Worm (Caenorhabditis elegans): ENCODE measurements around the gene unc-25.

Gene unc-25

ce11 chrIII:12977559-12977958 is 35.1 kb downstream of the unc-25 start, which contains the start of gene ZK1010.2 (continued):
- TF ChIP-seq unc-62 (GFP tag; optimal IDR thresholded peaks at IDR 0.05): no peak
- TF ChIP-seq hlh-12 (tag; optimal IDR thresholded peaks at IDR 0.05): no peak
- TF ChIP-seq ekl-4 (GFP tag; IDR thresholded peaks at IDR 0.05): peak; percentile 74
- TF ChIP-seq hsf-1 (GFP tag; IDR thresholded peaks at IDR 0.05): peak; percentile 71
- peak; percentile 71 for TF ChIP-seq mcd-1 (GFP tag; IDR thresholded peaks at IDR 0.05)
- peak; percentile 40 for TF ChIP-seq hrde-1 (tag; optimal IDR thresholded peaks at IDR 0.05; ENCODE audit: borderline replicate concordance)
- peak; percentile 45; the same call in 1 of the 2 replicates for TF ChIP-seq Y95B8A.8 (GFP tag; IDR thresholded peaks at IDR 0.05)
- TF ChIP-seq B0035.1 (tag; optimal IDR thresholded peaks at IDR 0.05): no peak
- no peak for TF ChIP-seq ama-1 (optimal IDR thresholded peaks at IDR 0.05)
- TF ChIP-seq ama-1 (GFP tag; optimal IDR thresholded peaks at IDR 0.05): no peak
- TF ChIP-seq madf-10 (tag; optimal IDR thresholded peaks at IDR 0.05): no peak
- TF ChIP-seq ztf-25 (GFP tag; IDR thresholded peaks at IDR 0.05): no peak
- TF ChIP-seq atf-7 (tag; optimal IDR thresholded peaks at IDR 0.05): no peak
- no peak for TF ChIP-seq dpff-1 (tag; optimal IDR thresholded peaks at IDR 0.05)
- TF ChIP-seq B0261.1 (tag; optimal IDR thresholded peaks at IDR 0.05): no peak
- peak; percentile 29; the same call in 1 of the 2 replicates for TF ChIP-seq hmg-1.2 (GFP tag; IDR thresholded peaks at IDR 0.05)
- no peak for TF ChIP-seq attf-5 (GFP tag; optimal IDR thresholded peaks at IDR 0.05)
- no peak for TF ChIP-seq cebp-1 (GFP tag; IDR thresholded peaks at IDR 0.05)
- TF ChIP-seq cebp-1 (tag; optimal IDR thresholded peaks at IDR 0.05): peak; percentile 5
- TF ChIP-seq nfya-2 (GFP tag; IDR thresholded peaks at IDR 0.05): no peak
- TF ChIP-seq hlh-26 (GFP tag; conservative IDR thresholded peaks at IDR 0.05): no peak
- no peak for TF ChIP-seq tbx-9 (tag; optimal IDR thresholded peaks at IDR 0.05; ENCODE audit: borderline replicate concordance)
- no peak for TF ChIP-seq repo-1 (tag; optimal IDR thresholded peaks at IDR 0.05)
- TF ChIP-seq hmg-20 (GFP tag; IDR thresholded peaks at IDR 0.05): no peak
- no peak for TF ChIP-seq K11D2.4 (GFP tag; IDR thresholded peaks at IDR 0.05)
- peak; percentile 24 for TF ChIP-seq tlf-1 (GFP tag; optimal IDR thresholded peaks at IDR 0.05)
- no peak for TF ChIP-seq sea-2 (GFP tag; IDR thresholded peaks at IDR 0.05)
- no peak for TF ChIP-seq aptf-2 (GFP tag; conservative IDR thresholded peaks at IDR 0.05)
- TF ChIP-seq cebp-2 (GFP tag; IDR thresholded peaks at IDR 0.05): no peak
- TF ChIP-seq F10E7.11 (tag; optimal IDR thresholded peaks at IDR 0.05): no peak
- peak; percentile 63; the same call in 1 of the 2 replicates for TF ChIP-seq ceh-100 (GFP tag; IDR thresholded peaks at IDR 0.05)
- no peak for TF ChIP-seq attf-3 (GFP tag; conservative IDR thresholded peaks at IDR 0.05)
- TF ChIP-seq F22D6.2 (tag; optimal IDR thresholded peaks at IDR 0.05): no peak
- no peak; the same call in 1 of the 2 replicates for TF ChIP-seq rcor-1 (GFP tag; IDR thresholded peaks at IDR 0.05)
- no peak for TF ChIP-seq ZK185.1 (tag; optimal IDR thresholded peaks at IDR 0.05; ENCODE audit: poor library complexity, severe bottlenecking)
- TF ChIP-seq attf-6 (GFP tag; IDR thresholded peaks at IDR 0.05): 0 out of 2 replicates have a peak, but pooled peaks have one; percentile 54
- TF ChIP-seq Y53G8AR.9 (GFP tag; conservative IDR thresholded peaks at IDR 0.05): peak; percentile 80; the same call in 1 of the 2 replicates
- no peak for TF ChIP-seq F23B12.7 (tag; optimal IDR thresholded peaks at IDR 0.05; ENCODE audit: insufficient read depth)
- TF ChIP-seq nhr-179 (tag; optimal IDR thresholded peaks at IDR 0.05): no peak
- no peak for TF ChIP-seq rec-8 (tag; optimal IDR thresholded peaks at IDR 0.05)
- TF ChIP-seq nhr-80 (tag; optimal IDR thresholded peaks at IDR 0.05): no peak
- no peak for TF ChIP-seq lir-1 (GFP tag; conservative IDR thresholded peaks at IDR 0.05)
- TF ChIP-seq lag-1 (GFP tag; IDR thresholded peaks at IDR 0.05): no peak
- peak; percentile 74 for TF ChIP-seq athp-1 (tag; optimal IDR thresholded peaks at IDR 0.05)
- TF ChIP-seq ccch-3 (GFP tag; optimal IDR thresholded peaks at IDR 0.05): no peak
- TF ChIP-seq ztf-28 (GFP tag; IDR thresholded peaks at IDR 0.05): no peak
- no peak for TF ChIP-seq egrh-3 (GFP tag; IDR thresholded peaks at IDR 0.05)
- TF ChIP-seq ceh-58 (GFP tag; IDR thresholded peaks at IDR 0.05): no peak
- TF ChIP-seq tbp1 (GFP tag; optimal IDR thresholded peaks at IDR 0.05): no peak
- no peak for TF ChIP-seq him-1 (tag; optimal IDR thresholded peaks at IDR 0.05)

Data from whole organism, young adult.